Fruit fly (Drosophila melanogaster): ENCODE data around the gene Sod1.

Sod1 gene

DNA sequence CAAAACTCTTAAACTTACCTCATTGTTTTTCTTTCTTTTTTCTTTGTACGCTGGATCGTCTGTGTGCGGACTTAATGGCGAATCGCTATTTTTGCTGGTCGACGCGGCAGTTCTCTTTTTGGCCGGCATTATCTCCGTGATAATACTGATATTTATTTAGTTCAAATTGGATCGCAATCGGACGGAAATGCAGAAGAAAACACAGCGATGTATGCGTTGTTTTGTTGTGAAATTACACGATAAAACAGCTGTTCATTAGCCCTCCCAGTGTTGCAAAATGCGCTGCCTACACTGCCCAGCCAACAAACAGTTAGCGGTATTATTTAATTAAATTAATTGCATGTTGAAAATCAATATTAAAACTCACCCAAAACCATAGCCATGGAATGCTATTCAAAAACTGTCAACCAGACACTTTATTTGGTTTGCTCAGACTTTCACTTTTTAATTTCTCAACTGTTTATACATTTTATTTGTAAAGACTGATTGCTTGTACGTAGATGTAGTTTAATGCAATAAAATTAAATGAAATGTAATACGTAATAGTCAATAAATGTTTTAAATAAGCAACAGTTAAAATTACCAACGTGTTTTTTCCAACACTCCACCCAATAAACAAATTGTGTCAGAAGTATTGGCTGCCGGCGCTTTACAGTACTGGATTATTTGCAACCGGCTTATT, 15.4 kb downstream of the Sod1 start, which contains the start of the genes Irbp18 and APP-BP1 (continued):
- peak; percentile 94 for TF ChIP-seq maf-S (GFP tag; optimal IDR thresholded peaks at IDR 0.05)
- no peak for TF ChIP-seq knrl (GFP tag; IDR thresholded peaks at IDR 0.05; ENCODE audit: partially characterized antibody)
- peak; percentile 90 for TF ChIP-seq cwo (GFP tag; optimal IDR thresholded peaks at IDR 0.05)
- TF ChIP-seq CG7745 (tag; optimal IDR thresholded peaks at IDR 0.05) = no peak
- TF ChIP-seq ATbp (GFP tag; optimal IDR thresholded peaks at IDR 0.05) = peak; percentile 83
- peak; percentile 92 for TF ChIP-seq sob (GFP tag; IDR thresholded peaks at IDR 0.05)
- TF ChIP-seq CG6813 (GFP tag; optimal IDR thresholded peaks at IDR 0.05) = peak; percentile 83
- peak; percentile 96 for TF ChIP-seq CG13775 (GFP tag; optimal IDR thresholded peaks at IDR 0.05)
- TF ChIP-seq CG10654 (GFP tag; optimal IDR thresholded peaks at IDR 0.05) = peak; percentile 93
- TF ChIP-seq CG17612 (GFP tag; IDR thresholded peaks at IDR 0.05) = peak; percentile 72
- TF ChIP-seq CG9609 (GFP tag; optimal IDR thresholded peaks at IDR 0.05) = peak; percentile 94
- peak; percentile 90 for TF ChIP-seq CG12942 (GFP tag; optimal IDR thresholded peaks at IDR 0.05)
- TF ChIP-seq chif (GFP tag; optimal IDR thresholded peaks at IDR 0.05) = peak; percentile 84 to 95
- TF ChIP-seq CG6254 (GFP tag; optimal IDR thresholded peaks at IDR 0.05) = peak; percentile 84
- peak; percentile 94 for TF ChIP-seq Fer1 (GFP tag; optimal IDR thresholded peaks at IDR 0.05)
- peak; percentile 61 for TF ChIP-seq HmgD (GFP tag; optimal IDR thresholded peaks at IDR 0.05)
- TF ChIP-seq croc (GFP tag; conservative IDR thresholded peaks at IDR 0.05) = peak; percentile 72
- TF ChIP-seq CG11093 (GFP tag; IDR thresholded peaks at IDR 0.05) = peak; percentile 71; the same call in 1 of the 3 replicates
- peak; percentile 93 for TF ChIP-seq Oli (tag; optimal IDR thresholded peaks at IDR 0.05)
- no peak for TF ChIP-seq prd (optimal IDR thresholded peaks at IDR 0.05)
- TF ChIP-seq prd (GFP tag; IDR thresholded peaks at IDR 0.05) = peak; percentile 89
- TF ChIP-seq CG18476 (GFP tag; optimal IDR thresholded peaks at IDR 0.05) = peak; percentile 96
- TF ChIP-seq CG30020 (tag; optimal IDR thresholded peaks at IDR 0.05) = peak; percentile 79
- no peak for TF ChIP-seq sc (optimal IDR thresholded peaks at IDR 0.05)
- peak; percentile 90 for TF ChIP-seq sc (GFP tag; optimal IDR thresholded peaks at IDR 0.05)
- peak; percentile 95 for TF ChIP-seq CG12104 (GFP tag; optimal IDR thresholded peaks at IDR 0.05)
- TF ChIP-seq CG12744 (GFP tag; optimal IDR thresholded peaks at IDR 0.05) = peak; percentile 94
- TF ChIP-seq CG8478 (optimal IDR thresholded peaks at IDR 0.05) = no peak
- TF ChIP-seq CG7556 (GFP tag; optimal IDR thresholded peaks at IDR 0.05) = peak; percentile 96
- TF ChIP-seq Gug (GFP tag; IDR thresholded peaks at IDR 0.05) = peak; percentile 84
- TF ChIP-seq CG3838 (GFP tag; optimal IDR thresholded peaks at IDR 0.05) = peak; percentile 84
- TF ChIP-seq vfl (GFP tag; optimal IDR thresholded peaks at IDR 0.05) = peak; percentile 93
- TF ChIP-seq E2f1 (GFP tag; IDR thresholded peaks at IDR 0.05) = peak; percentile 90
- TF ChIP-seq Nf-YC (tag; optimal IDR thresholded peaks at IDR 0.05) = peak; percentile 82
- TF ChIP-seq grn (GFP tag; optimal IDR thresholded peaks at IDR 0.05) = peak; percentile 66
- peak; percentile 87 for TF ChIP-seq CG14441 (GFP tag; IDR thresholded peaks at IDR 0.05)
- TF ChIP-seq Abd-B (GFP tag; optimal IDR thresholded peaks at IDR 0.05) = peak; percentile 94
- TF ChIP-seq ewg (GFP tag; optimal IDR thresholded peaks at IDR 0.05) = peak; percentile 87
- TF ChIP-seq br (optimal IDR thresholded peaks at IDR 0.05) = no peak
- peak; percentile 61; the same call in 1 of the 3 replicates for TF ChIP-seq CG6175 (GFP tag; IDR thresholded peaks at IDR 0.05)
- TF ChIP-seq jumu (GFP tag; optimal IDR thresholded peaks at IDR 0.05) = peak; percentile 92
- peak; percentile 99 for TF ChIP-seq Ets65A (GFP tag)
- peak; percentile 96 for TF ChIP-seq HLH54F (GFP tag; optimal IDR thresholded peaks at IDR 0.05)
- no peak for TF ChIP-seq Kr (GFP tag; optimal IDR thresholded peaks at IDR 0.05)
- peak; percentile 99 for TF ChIP-seq Med (GFP tag)

Data from whole organism, embryonic.